Worm (Caenorhabditis elegans) whole organism, L4 larva: ENCODE data around the gene C05D11.13.

Experiments
- D1046.2 ChIP-seq: fragments of 200-800 bp; sonication (Bioruptor generic); IDR thresholded peaks from 2 replicates; pipeline ENCODE4 v1.3.6; 2022; ENCODE audit warnings: missing genetic modification characterization, missing compliant biosample characterization
- F37D6.2 ChIP-seq: sonication (generic microtip); optimal IDR thresholded peaks from 2 replicates; lab custom pipeline; 2016; ENCODE audit warnings: mild to moderate bottlenecking, missing genetic modification characterization, missing compliant biosample characterization
- F44E2.7 ChIP-seq: fragments of 200-800 bp; sonication (Bioruptor generic); IDR thresholded peaks from 2 replicates; pipeline ENCODE4 v2.1.2; 2022; ENCODE audit warnings: missing genetic modification characterization, missing compliant biosample characterization
- T26A8.4 ChIP-seq: fragments of 200-800 bp; sonication (Bioruptor generic); IDR thresholded peaks from 2 replicates; pipeline ENCODE4 v1.3.6; 2022; ENCODE audit warnings: missing genetic modification characterization, missing compliant biosample characterization
- Y48G9A.11 ChIP-seq: fragments of 200-800 bp; sonication (Bioruptor generic); IDR thresholded peaks from 2 replicates; pipeline ENCODE4 v1.3.6; 2022; ENCODE audit warnings: missing genetic modification reagents, missing genetic modification characterization, missing compliant biosample characterization
- Y75B8A.6 ChIP-seq: fragments of 200-800 bp; sonication (Bioruptor generic); IDR thresholded peaks from 2 replicates; pipeline ENCODE4 v1.3.6; 2022; ENCODE audit warnings: missing genetic modification reagents, missing genetic modification characterization, missing compliant biosample characterization
- ZK337.2 ChIP-seq: fragments of 200-800 bp; sonication (Bioruptor generic); IDR thresholded peaks from 2 replicates; pipeline ENCODE4 v1.3.6; 2022; ENCODE audit warnings: missing genetic modification reagents, missing genetic modification characterization, missing compliant biosample characterization
- aha-1 ChIP-seq: fragments of 150-350 bp; peaks from one replicate; lab custom pipeline; 2014; ENCODE audit warnings: missing biosample characterization, missing genetic modification characterization
- ceh-20 ChIP-seq: fragments of 200-800 bp; sonication (Bioruptor generic); IDR thresholded peaks from 2 replicates; pipeline ENCODE4 v1.3.6; 2022; ENCODE audit warnings: missing genetic modification reagents, missing genetic modification characterization, missing compliant biosample characterization
- ceh-32 ChIP-seq: sonication (generic microtip); optimal IDR thresholded peaks from 2 replicates; lab custom pipeline; 2016; ENCODE audit warnings: mild to moderate bottlenecking, missing genetic modification characterization, missing compliant biosample characterization; ENCODE audit not compliant: poor library complexity
- ces-1 ChIP-seq: fragments of 150-350 bp; sonication (generic microtip); optimal IDR thresholded peaks from 4 replicates; lab custom pipeline; 2014; ENCODE audit warnings: missing biosample characterization, missing genetic modification reagents, missing genetic modification characterization
- cey-2 ChIP-seq: sonication (generic microtip); optimal IDR thresholded peaks from 3 replicates; lab custom pipeline; 2017; ENCODE audit warnings: missing genetic modification characterization, mild to moderate bottlenecking, missing compliant biosample characterization, antibody characterized with exemption, borderline replicate concordance; ENCODE audit not compliant: insufficient read depth
- ctbp-1 ChIP-seq: fragments of 200-800 bp; sonication (Bioruptor generic); IDR thresholded peaks from 2 replicates; pipeline ENCODE4 v1.3.6; 2022; ENCODE audit warnings: missing genetic modification reagents, missing genetic modification characterization, missing compliant biosample characterization
- daf-12 ChIP-seq: fragments of 150-350 bp; optimal IDR thresholded peaks from 2 replicates; lab custom pipeline; 2014; ENCODE audit warnings: missing biosample characterization, missing genetic modification reagents, missing genetic modification characterization
- daf-19 ChIP-seq: fragments of 200-800 bp; sonication (Bioruptor generic); conservative IDR thresholded peaks from 2 replicates; pipeline ENCODE4 v1.3.6; 2022; ENCODE audit warnings: missing genetic modification characterization, missing compliant biosample characterization
- dmd-6 ChIP-seq: fragments of 200-800 bp; sonication (Bioruptor generic); IDR thresholded peaks from 2 replicates; pipeline ENCODE4 v1.3.6; 2022; ENCODE audit warnings: missing genetic modification reagents, missing genetic modification characterization, missing compliant biosample characterization
- egl-27 ChIP-seq: sonication (generic microtip); optimal IDR thresholded peaks from 3 replicates; lab custom pipeline; 2017; ENCODE audit warnings: missing biosample characterization, missing genetic modification reagents, missing genetic modification characterization
- egl-43 ChIP-seq: fragments of 200-800 bp; sonication (Bioruptor generic); IDR thresholded peaks from 2 replicates; pipeline ENCODE4 v1.3.6; 2022; ENCODE audit warnings: missing genetic modification reagents, missing genetic modification characterization, missing compliant biosample characterization
- fkh-10 ChIP-seq: fragments of 150-350 bp; optimal IDR thresholded peaks from 2 replicates; lab custom pipeline; 2014; ENCODE audit warnings: missing biosample characterization, missing genetic modification reagents, missing genetic modification characterization
- fos-1 ChIP-seq: fragments of 150-350 bp; optimal IDR thresholded peaks from 2 replicates; lab custom pipeline; 2014; ENCODE audit warnings: missing biosample characterization, missing genetic modification characterization
- hif-1 ChIP-seq, 2 experiments: sonication (generic microtip); optimal IDR thresholded peaks; 2 replicates each; lab custom pipeline; 2016 to 2017; ENCODE audit warnings: missing compliant biosample characterization in 2 of 2, missing genetic modification characterization in 2 of 2, missing genetic modification reagents in 2 of 2, missing genotype in 2 of 2, mild to moderate bottlenecking in 1 of 2
- hlh-30 ChIP-seq: sonication (generic microtip); optimal IDR thresholded peaks from 2 replicates; lab custom pipeline; 2017; ENCODE audit warnings: antibody characterized with exemption, mild to moderate bottlenecking, missing genetic modification characterization, missing compliant biosample characterization; ENCODE audit not compliant: insufficient read depth
- hmg-1.1 ChIP-seq: fragments of 200-800 bp; sonication (Bioruptor generic); IDR thresholded peaks from 2 replicates; pipeline ENCODE4 v1.3.6; 2022; ENCODE audit warnings: missing genetic modification reagents, missing genetic modification characterization, missing compliant biosample characterization
- jun-1 ChIP-seq: fragments of 150-350 bp; optimal IDR thresholded peaks from 2 replicates; lab custom pipeline; 2014; ENCODE audit warnings: missing biosample characterization, missing genetic modification reagents, missing genetic modification characterization
- lim-7 ChIP-seq: fragments of 200-800 bp; sonication (Bioruptor generic); IDR thresholded peaks from 2 replicates; pipeline ENCODE4 v1.3.6; 2022; ENCODE audit warnings: missing genetic modification characterization, missing compliant biosample characterization
- lin-1 ChIP-seq: fragments of 200-800 bp; sonication (Bioruptor generic); IDR thresholded peaks from 2 replicates; pipeline ENCODE4 v1.3.6; 2022; ENCODE audit warnings: missing genetic modification reagents, missing genetic modification characterization, missing compliant biosample characterization
- lin-39 ChIP-seq: fragments of 150-350 bp; optimal IDR thresholded peaks from 2 replicates; lab custom pipeline; 2014; ENCODE audit warnings: missing biosample characterization, missing genetic modification reagents, missing genetic modification characterization
- mdt-29 ChIP-seq: fragments of 200-800 bp; sonication (Bioruptor generic); IDR thresholded peaks from 2 replicates; pipeline ENCODE4 v1.3.6; 2022; ENCODE audit warnings: missing genetic modification reagents, missing genetic modification characterization, missing compliant biosample characterization
- nhr-10 ChIP-seq: fragments of 150-350 bp; optimal IDR thresholded peaks from 2 replicates; lab custom pipeline; 2014; ENCODE audit warnings: missing biosample characterization, missing genetic modification characterization
- nhr-111 ChIP-seq: fragments of 200-800 bp; sonication (Bioruptor generic); optimal IDR thresholded peaks from 2 replicates; lab custom pipeline; 2018; ENCODE audit warnings: mild to moderate bottlenecking, missing genetic modification characterization, missing compliant biosample characterization
- nhr-25 ChIP-seq: sonication (generic microtip); optimal IDR thresholded peaks from 2 replicates; lab custom pipeline; 2017; ENCODE audit warnings: missing genetic modification characterization, mild to moderate bottlenecking, missing compliant biosample characterization, antibody characterized with exemption, moderate library complexity, borderline replicate concordance; ENCODE audit not compliant: insufficient read depth
- nhr-42 ChIP-seq: fragments of 200-800 bp; sonication (Bioruptor generic); IDR thresholded peaks from 2 replicates; pipeline ENCODE4 v1.3.6; 2022; ENCODE audit warnings: missing genetic modification characterization, missing compliant biosample characterization
- nhr-48 ChIP-seq: sonication (generic microtip); optimal IDR thresholded peaks from 2 replicates; lab custom pipeline; 2016; ENCODE audit warnings: mild to moderate bottlenecking, missing genetic modification characterization, missing compliant biosample characterization
- nhr-76 ChIP-seq: fragments of 150-350 bp; optimal IDR thresholded peaks from 2 replicates; lab custom pipeline; 2014; ENCODE audit warnings: missing biosample characterization, missing genetic modification characterization
- pqm-1 ChIP-seq: sonication (generic microtip); optimal IDR thresholded peaks from 2 replicates; lab custom pipeline; 2017; ENCODE audit warnings: missing biosample characterization, missing genetic modification characterization
- saeg-2 ChIP-seq: fragments of 200-800 bp; sonication (Bioruptor generic); IDR thresholded peaks from 2 replicates; pipeline ENCODE4 v1.3.6; 2022; ENCODE audit warnings: missing genetic modification reagents, missing genetic modification characterization, missing compliant biosample characterization
- sdz-12 ChIP-seq: fragments of 200-800 bp; sonication (Bioruptor generic); optimal IDR thresholded peaks from 2 replicates; lab custom pipeline; 2018; ENCODE audit warnings: mild to moderate bottlenecking, missing genetic modification characterization, missing compliant biosample characterization
- skn-1 ChIP-seq: fragments of 150-350 bp; optimal IDR thresholded peaks from 2 replicates; lab custom pipeline; 2014; ENCODE audit warnings: missing biosample characterization, missing genetic modification characterization
- snpc-1.2 ChIP-seq: fragments of 200-800 bp; sonication (Bioruptor generic); IDR thresholded peaks from 2 replicates; pipeline ENCODE4 v1.3.6; 2022; ENCODE audit warnings: missing genetic modification reagents, missing genetic modification characterization, missing compliant biosample characterization
- spr-1 ChIP-seq: sonication (generic microtip); optimal IDR thresholded peaks from 2 replicates; lab custom pipeline; 2016; ENCODE audit warnings: mild to moderate bottlenecking, missing genetic modification characterization, missing compliant biosample characterization
- spr-3 ChIP-seq: fragments of 200-800 bp; sonication (Bioruptor generic); optimal IDR thresholded peaks from 2 replicates; lab custom pipeline; 2018; ENCODE audit warnings: mild to moderate bottlenecking, missing genetic modification characterization, missing compliant biosample characterization
- tag-97 ChIP-seq: fragments of 200-800 bp; sonication (Bioruptor generic); IDR thresholded peaks from 2 replicates; pipeline ENCODE4 v1.3.6; 2022; ENCODE audit warnings: missing genetic modification characterization, missing compliant biosample characterization
- unc-130 ChIP-seq: sonication (generic microtip); optimal IDR thresholded peaks from 2 replicates; lab custom pipeline; 2016; ENCODE audit warnings: missing genetic modification reagents, missing genetic modification characterization, missing compliant biosample characterization
- vab-7 ChIP-seq: fragments of 200-800 bp; sonication (Bioruptor generic); IDR thresholded peaks from 2 replicates; pipeline ENCODE4 v1.3.6; 2022; ENCODE audit warnings: missing genetic modification reagents, missing genetic modification characterization, missing compliant biosample characterization
- zag-1 ChIP-seq: fragments of 150-350 bp; optimal IDR thresholded peaks from 2 replicates; lab custom pipeline; 2014; ENCODE audit warnings: missing biosample characterization, missing genetic modification characterization
- zfp-2 ChIP-seq: sonication (generic microtip); optimal IDR thresholded peaks from 2 replicates; lab custom pipeline; 2016; ENCODE audit warnings: mild to moderate bottlenecking, missing genetic modification characterization, missing compliant biosample characterization
- zfp-3 ChIP-seq: fragments of 200-800 bp; sonication (Bioruptor generic); conservative IDR thresholded peaks from 2 replicates; pipeline ENCODE4 v1.3.6; 2022; ENCODE audit warnings: missing genetic modification reagents, missing genetic modification characterization, missing compliant biosample characterization
- zip-11 ChIP-seq: fragments of 200-800 bp; sonication (Bioruptor generic); IDR thresholded peaks from 2 replicates; pipeline ENCODE4 v1.3.6; 2022; ENCODE audit warnings: missing genetic modification characterization, missing compliant biosample characterization
- ztf-11 ChIP-seq: fragments of 150-350 bp; optimal IDR thresholded peaks from 2 replicates; lab custom pipeline; 2014; ENCODE audit warnings: missing biosample characterization, missing genetic modification characterization

Gene C05D11.13

DNA sequence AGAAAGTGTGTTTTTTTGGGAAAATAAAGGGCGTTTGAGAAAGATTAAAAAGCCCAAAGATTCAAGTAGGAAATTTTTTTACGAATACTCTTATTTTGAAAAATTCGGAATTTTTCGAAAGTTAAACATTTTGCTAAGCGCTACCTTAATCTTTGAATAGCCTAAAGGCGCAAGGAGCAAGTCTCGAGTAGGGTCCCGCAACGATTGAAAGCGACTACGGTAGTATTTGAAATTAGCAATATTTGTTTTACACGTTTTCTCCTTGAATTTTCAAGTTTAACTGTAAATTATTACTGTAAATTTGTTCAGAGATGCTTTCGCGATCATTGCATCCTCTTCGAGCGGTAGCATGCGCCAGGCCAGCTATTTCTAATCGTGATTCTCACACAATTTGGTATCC is 20.5 kb upstream of the C05D11.13 start, which contains the start of gene nduf-2.2:
Gene nduf-2.2, plus strand, starts transcription at position 310 of the 400 bp plus-strand sequence.
- no peak for TF ChIP-seq pqm-1
- TF ChIP-seq lim-7 (GFP tag; lab: Robert Waterston, UW): no peak
- TF ChIP-seq aha-1 (tag; lab: Kevin White, UChicago): no peak
- TF ChIP-seq saeg-2 (GFP tag; lab: Robert Waterston, UW): no peak

DNA sequence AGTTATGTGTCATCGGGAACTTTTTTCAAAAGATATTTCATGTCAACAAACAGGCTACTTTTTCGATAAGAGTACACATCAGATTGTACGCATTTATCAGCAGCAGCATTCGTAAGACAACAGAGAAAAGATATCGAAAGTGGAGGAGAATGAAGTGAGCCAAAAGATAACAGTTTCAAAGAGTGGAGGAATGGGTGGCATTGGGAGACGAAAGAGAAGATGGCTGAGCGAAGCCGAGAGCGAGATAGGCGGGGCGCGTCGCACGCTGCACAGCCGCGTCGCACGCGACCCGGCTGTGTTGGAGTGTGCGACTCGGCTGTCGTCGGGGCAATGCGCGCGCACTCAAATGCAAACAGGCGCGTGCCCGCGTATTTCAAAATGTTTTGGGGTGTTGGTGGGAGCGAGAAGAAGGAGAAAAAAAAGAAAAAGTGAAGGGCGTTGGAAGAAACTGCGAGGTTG is 19.8 kb upstream of the C05D11.13 start:
- TF ChIP-seq mdt-29 (GFP tag; lab: Robert Waterston, UW) (peak; percentile 85), nhr-48 (peak; percentile 89), hmg-1.1 (GFP tag; lab: Robert Waterston, UW) (peak; percentile 89), D1046.2 (GFP tag; lab: Robert Waterston, UW) (peak; percentile 89), egl-43 (GFP tag; lab: Robert Waterston, UW) (peak; percentile 93), egl-27 (tag; lab: Kevin White, UChicago) (no peak), zfp-3 (peak; percentile 87; the same call in 1 of the 2 replicates), nhr-25 (tag; lab: Kevin White, UChicago) (peak; percentile 51), ctbp-1 (peak; percentile 89), F37D6.2 (tag; lab: Kevin White, UChicago) (peak; percentile 47), spr-3 (GFP tag; lab: Kevin White, UChicago) (peak; percentile 71), fos-1 (tag; lab: Kevin White, UChicago) (no peak), nhr-111 (GFP tag; lab: Kevin White, UChicago) (no peak), daf-12 (tag; lab: Kevin White, UChicago) (no peak), snpc-1.2 (peak; percentile 77), hif-1 (tag; optimal IDR thresholded peaks at IDR 0.05; lab: Kevin White, UChicago) (peak in 1 of 2 experiments; percentile 85), lin-1 (peak; percentile 92), tag-97 (GFP tag; lab: Robert Waterston, UW) (no peak), fkh-10 (GFP tag; lab: Kevin White, UChicago) (no peak), vab-7 (GFP tag; lab: Robert Waterston, UW) (peak; percentile 68), zip-11 (GFP tag; lab: Robert Waterston, UW) (no peak), dmd-6 (GFP tag; lab: Robert Waterston, UW) (peak; percentile 95), ces-1 (GFP tag; lab: Kevin White, UChicago) (no peak), nhr-10 (tag; lab: Kevin White, UChicago) (peak; percentile 63), nhr-76 (tag; lab: Kevin White, UChicago) (no peak), zag-1 (tag; lab: Kevin White, UChicago) (no peak), cey-2 (no peak), unc-130 (GFP tag; lab: Kevin White, UChicago) (peak; percentile 7), ceh-32 (tag; lab: Kevin White, UChicago) (peak; percentile 36), skn-1 (tag; lab: Kevin White, UChicago) (no peak), F44E2.7 (peak; percentile 83; the same call in 1 of the 2 replicates), Y75B8A.6 (GFP tag; lab: Robert Waterston, UW) (0 out of 2 replicates have a peak, but pooled peaks have one; percentile 54), Y48G9A.11 (GFP tag; lab: Robert Waterston, UW) (peak; percentile 40; the same call in 1 of the 2 replicates), daf-19 (GFP tag; lab: Robert Waterston, UW) (no peak), jun-1 (tag; lab: Kevin White, UChicago) (peak; percentile 25), ztf-11 (tag; lab: Kevin White, UChicago) (no peak), zfp-2 (tag; lab: Kevin White, UChicago) (peak; percentile 29), hlh-30 (peak; percentile 95), lin-39 (tag; lab: Kevin White, UChicago) (no peak), ceh-20 (peak; percentile 90), sdz-12 (peak; percentile 25), T26A8.4 (GFP tag; lab: Robert Waterston, UW) (peak; percentile 92), nhr-42 (GFP tag; lab: Robert Waterston, UW) (peak; percentile 84), spr-1 (tag; lab: Kevin White, UChicago) (peak; percentile 77), ZK337.2 (GFP tag; lab: Robert Waterston, UW) (no peak)
